Fruit fly (Drosophila melanogaster) whole organism, wandering third instar larva: ENCODE measurements around the gene CG3630.

ENCODE experiments used
- Abd-B ChIP-seq: fragments of >200 bp; optimal IDR thresholded peaks from 2 replicates; lab custom pipeline; 2017; ENCODE audit warnings: missing biosample characterization, missing genetic modification characterization
- CG32264 ChIP-seq: fragments of 200-800 bp; sonication (Bioruptor generic); optimal IDR thresholded peaks from 2 replicates; lab custom pipeline; 2016; ENCODE audit warnings: missing biosample characterization, missing genetic modification characterization
- CG9705 ChIP-seq: fragments of 200-800 bp; sonication (Bioruptor generic); optimal IDR thresholded peaks from 2 replicates; lab custom pipeline; 2018; ENCODE audit warnings: missing biosample characterization, mild to moderate bottlenecking, missing genetic modification characterization
- CrebA ChIP-seq: fragments of 200-800 bp; sonication (Bioruptor generic); optimal IDR thresholded peaks from 2 replicates; lab custom pipeline; 2016; ENCODE audit warnings: missing biosample characterization, mild to moderate bottlenecking, missing genetic modification characterization, borderline replicate concordance
- Dfd ChIP-seq: fragments of >200 bp; optimal IDR thresholded peaks from 2 replicates; lab custom pipeline; 2017; ENCODE audit warnings: missing biosample characterization, missing genetic modification characterization
- Dif ChIP-seq: fragments of 200-275, 200-300 bp; sonication (Bioruptor generic); optimal IDR thresholded peaks from 2 replicates; lab custom pipeline; 2018; ENCODE audit warnings: missing biosample characterization, missing genetic modification characterization; ENCODE audit not compliant: partially characterized antibody
- GATAd ChIP-seq: sonication (Bioruptor generic); optimal IDR thresholded peaks from 2 replicates; lab custom pipeline; 2016; ENCODE audit warnings: missing biosample characterization, missing genetic modification characterization
- HLH106 ChIP-seq: fragments of 200-800 bp; optimal IDR thresholded peaks from 3 replicates; lab custom pipeline; 2019; ENCODE audit warnings: missing biosample characterization, mild to moderate bottlenecking, missing genetic modification characterization, moderate library complexity
- Hnf4 ChIP-seq: fragments of 200-800 bp; sonication (Bioruptor generic); optimal IDR thresholded peaks from 2 replicates; lab custom pipeline; 2016; ENCODE audit warnings: missing biosample characterization, mild to moderate bottlenecking, missing genetic modification characterization
- Hr78 ChIP-seq: fragments of >200 bp; optimal IDR thresholded peaks from 2 replicates; lab custom pipeline; 2017; ENCODE audit warnings: missing biosample characterization, missing genetic modification characterization
- Hr83 ChIP-seq: fragments of 200-300 bp; sonication (Bioruptor generic); optimal IDR thresholded peaks from 2 replicates; lab custom pipeline; 2016; ENCODE audit warnings: missing biosample characterization, mild to moderate bottlenecking, missing genetic modification characterization, moderate library complexity; ENCODE audit not compliant: poor library complexity, severe bottlenecking
- Jra ChIP-seq: sonication (Bioruptor generic); optimal IDR thresholded peaks from 2 replicates; lab custom pipeline; 2016; ENCODE audit warnings: missing biosample characterization, missing genetic modification characterization
- Mio ChIP-seq: sonication (Bioruptor generic); optimal IDR thresholded peaks from 2 replicates; lab custom pipeline; 2016; ENCODE audit warnings: missing biosample characterization, missing genetic modification characterization
- Myc ChIP-seq: fragments of >200 bp; optimal IDR thresholded peaks from 2 replicates; lab custom pipeline; 2017
- N ChIP-seq: fragments of >200 bp; optimal IDR thresholded peaks from 2 replicates; lab custom pipeline; 2018; ENCODE audit warnings: missing biosample characterization, missing external identifiers, missing genetic modification characterization
- OdsH ChIP-seq: fragments of 200-800 bp; sonication (Bioruptor generic); optimal IDR thresholded peaks from 2 replicates; lab custom pipeline; 2016; ENCODE audit warnings: missing biosample characterization, mild to moderate bottlenecking, missing genetic modification characterization
- Rel ChIP-seq, 2 experiments: fragments of 200-800 bp; sonication (Bioruptor generic) in 1 of 2; optimal IDR thresholded peaks; 2 replicates in 1 of 2; 3 replicates in 1 of 2; lab custom pipeline; 2016 to 2019; ENCODE audit warnings: mild to moderate bottlenecking in 2 of 2, missing biosample characterization in 2 of 2, missing genetic modification characterization in 2 of 2, moderate library complexity in 1 of 2
- Sp1 ChIP-seq: fragments of 200-800 bp; sonication (Bioruptor generic); optimal IDR thresholded peaks from 3 replicates; lab custom pipeline; 2019; ENCODE audit warnings: missing biosample characterization, mild to moderate bottlenecking, missing genetic modification characterization, moderate library complexity
- Vsx2 ChIP-seq: fragments of 200-300, 225-300 bp; sonication (Bioruptor generic); optimal IDR thresholded peaks from 2 replicates; lab custom pipeline; 2018; ENCODE audit warnings: missing biosample characterization, missing genetic modification characterization; ENCODE audit not compliant: partially characterized antibody
- br ChIP-seq: fragments of 200-800 bp; sonication (Bioruptor generic); optimal IDR thresholded peaks from 2 replicates; lab custom pipeline; 2016; ENCODE audit warnings: missing biosample characterization, missing genetic modification characterization
- brk ChIP-seq: fragments of 200-800 bp; sonication (Bioruptor generic); optimal IDR thresholded peaks from 2 replicates; lab custom pipeline; 2016; ENCODE audit warnings: missing biosample characterization, mild to moderate bottlenecking, missing genetic modification characterization
- dl ChIP-seq, 2 experiments: fragments of 175-275, 200-275 bp in 1 of 2; fragments of 200-275 bp in 1 of 2; sonication (Bioruptor generic); optimal IDR thresholded peaks; lab custom pipeline; 2018; ENCODE audit warnings: mild to moderate bottlenecking in 2 of 2, missing biosample characterization in 2 of 2, missing genetic modification characterization in 2 of 2, moderate library complexity in 2 of 2; ENCODE audit not compliant: partially characterized antibody in 2 of 2, insufficient read depth in 1 of 2
- dmrt93B ChIP-seq: fragments of 200-800 bp; sonication (Bioruptor generic); optimal IDR thresholded peaks from 2 replicates; lab custom pipeline; 2018; ENCODE audit warnings: missing biosample characterization, mild to moderate bottlenecking, missing genetic modification characterization
- dsf ChIP-seq: sonication (Bioruptor generic); optimal IDR thresholded peaks from 2 replicates; lab custom pipeline; 2016; ENCODE audit warnings: missing biosample characterization, missing genetic modification characterization, borderline replicate concordance
- ey ChIP-seq: fragments of 200-800 bp; sonication (Bioruptor generic); optimal IDR thresholded peaks from 2 replicates; lab custom pipeline; 2016; ENCODE audit warnings: missing biosample characterization, missing genetic modification characterization
- foxo ChIP-seq, 2 experiments: fragments of 200-800 bp; sonication (Bioruptor generic); optimal IDR thresholded peaks; 2 replicates in 1 of 2; 3 replicates in 1 of 2; lab custom pipeline; 2016 to 2017; ENCODE audit warnings: missing biosample characterization in 2 of 2, missing genetic modification characterization in 2 of 2
- fru ChIP-seq: fragments of 200-800 bp; sonication (Bioruptor generic); optimal IDR thresholded peaks from 3 replicates; lab custom pipeline; 2016; ENCODE audit warnings: missing biosample characterization, mild to moderate bottlenecking, missing genetic modification characterization
- h ChIP-seq: fragments of 200-800 bp; sonication (Bioruptor generic); optimal IDR thresholded peaks from 3 replicates; lab custom pipeline; 2016; ENCODE audit warnings: missing biosample characterization, mild to moderate bottlenecking, missing genetic modification characterization
- jim ChIP-seq: fragments of 175-275, 200-325 bp; sonication (Bioruptor generic); optimal IDR thresholded peaks from 2 replicates; lab custom pipeline; 2016; ENCODE audit warnings: missing biosample characterization, mild to moderate bottlenecking, missing genetic modification characterization
- lola ChIP-seq: fragments of >200 bp; optimal IDR thresholded peaks from 2 replicates; lab custom pipeline; 2017; ENCODE audit warnings: missing biosample characterization, missing genetic modification characterization
- pan ChIP-seq: fragments of >200 bp; optimal IDR thresholded peaks from 2 replicates; lab custom pipeline; 2017
- psq ChIP-seq: fragments of 200-800 bp; sonication (Bioruptor generic); optimal IDR thresholded peaks from 3 replicates; lab custom pipeline; 2017; ENCODE audit warnings: missing biosample characterization, mild to moderate bottlenecking, missing genetic modification characterization, moderate library complexity
- rgr ChIP-seq: fragments of 200-800 bp; sonication (Bioruptor generic); optimal IDR thresholded peaks from 3 replicates; lab custom pipeline; 2016; ENCODE audit warnings: missing biosample characterization, mild to moderate bottlenecking, missing genetic modification characterization
- sage ChIP-seq: fragments of 200-800 bp; sonication (Bioruptor generic); optimal IDR thresholded peaks from 2 replicates; lab custom pipeline; 2016; ENCODE audit warnings: missing biosample characterization, mild to moderate bottlenecking, missing genetic modification characterization
- sv ChIP-seq: fragments of 200-800 bp; sonication (Bioruptor generic); optimal IDR thresholded peaks from 3 replicates; lab custom pipeline; 2016; ENCODE audit warnings: missing biosample characterization, missing genetic modification characterization
- tai ChIP-seq: sonication (Bioruptor generic); optimal IDR thresholded peaks from 2 replicates; lab custom pipeline; 2016; ENCODE audit warnings: missing biosample characterization, missing genetic modification characterization
- usp ChIP-seq: fragments of >200 bp; optimal IDR thresholded peaks from 2 replicates; lab custom pipeline; 2017; ENCODE audit warnings: missing biosample characterization, missing genetic modification characterization
- woc ChIP-seq: sonication (Bioruptor generic); optimal IDR thresholded peaks from 2 replicates; lab custom pipeline; 2016; ENCODE audit warnings: missing biosample characterization, mild to moderate bottlenecking, missing genetic modification characterization

The CG3630 gene

DNA sequence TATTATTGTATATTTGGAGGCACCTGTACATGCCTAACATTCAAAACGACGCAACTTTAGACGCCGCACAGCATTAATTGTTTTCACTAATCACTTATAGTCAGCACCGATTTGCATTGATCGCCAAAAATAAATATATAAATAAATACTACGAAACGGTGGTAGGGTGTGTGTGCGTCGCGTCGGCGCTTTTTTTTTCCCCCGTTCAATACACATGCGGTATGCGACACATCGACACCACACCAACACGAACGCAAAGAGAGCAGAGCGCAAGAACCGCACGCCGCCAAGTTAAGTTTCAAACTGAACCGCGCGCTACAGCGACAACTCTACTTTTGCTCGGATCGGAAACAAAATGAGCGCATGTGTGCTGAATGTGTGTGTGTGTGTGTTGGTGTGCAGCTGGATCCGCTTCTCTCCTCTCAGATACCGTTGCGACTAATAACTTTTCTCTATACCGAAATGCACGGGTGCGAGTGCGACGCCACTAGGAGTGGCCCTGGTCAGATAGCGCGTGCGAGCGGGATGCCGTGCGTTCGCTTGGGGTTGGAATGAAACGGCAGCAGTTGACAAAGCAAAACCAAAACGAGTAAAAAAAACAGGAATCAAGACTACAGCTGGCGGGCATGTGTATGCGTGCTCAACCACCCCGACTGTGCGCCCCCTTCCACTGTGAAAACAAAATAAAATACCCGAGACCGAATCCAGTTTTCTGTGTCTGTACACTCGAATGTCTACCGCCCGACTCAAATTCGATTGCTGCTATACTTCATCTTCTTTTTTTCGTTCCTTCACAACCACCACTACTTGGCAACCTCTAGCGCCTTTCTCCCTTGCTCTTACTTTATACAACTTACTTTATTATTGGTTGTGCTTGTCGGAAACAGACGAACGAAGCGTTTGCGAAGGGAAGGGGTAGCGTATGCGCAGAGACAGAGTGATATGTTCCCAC is 38.7 kb upstream of the CG3630 start, which contains the start of gene ph-d:
ph-d (minus strand) TSS at position 274 of the 952 bp plus-strand sequence.
- TF ChIP-seq fru (GFP tag; lab: Kevin White, UChicago): peak; percentile 34
- TF ChIP-seq dl (GFP tag; optimal IDR thresholded peaks at IDR 0.05; lab: Kevin White, UChicago; ENCODE audit: insufficient read depth in 1 of 2, partially characterized antibody in 2 of 2): peak in 1 of 2 experiments; percentile 56
- no peak for TF ChIP-seq Dfd (GFP tag; lab: Kevin White, UChicago)
- peak; percentile 30 for TF ChIP-seq N (GFP tag; lab: Kevin White, UChicago)
- TF ChIP-seq ey: peak; percentile 36
- TF ChIP-seq woc (GFP tag; lab: Kevin White, UChicago): peak; percentile 70
- TF ChIP-seq Hnf4 (GFP tag; lab: Kevin White, UChicago): peak; percentile 75
- peak; percentile 80 for TF ChIP-seq Sp1
- TF ChIP-seq brk (GFP tag; lab: Kevin White, UChicago): peak; percentile 65
- peak; percentile 90 for TF ChIP-seq Dif
- peak; percentile 68 for TF ChIP-seq Vsx2 (GFP tag; lab: Kevin White, UChicago)
- no peak for TF ChIP-seq Abd-B
- TF ChIP-seq h (GFP tag; lab: Kevin White, UChicago): peak; percentile 19
- peak; percentile 76 for TF ChIP-seq tai (GFP tag; lab: Kevin White, UChicago)
- no peak for TF ChIP-seq pan (lab: Kevin White, UChicago)
- TF ChIP-seq OdsH: peak; percentile 33
- TF ChIP-seq Hr78: no peak
- TF ChIP-seq CrebA: no peak
- no peak for TF ChIP-seq Myc (lab: Kevin White, UChicago)
- TF ChIP-seq Mio (GFP tag; lab: Kevin White, UChicago): no peak
- peak; percentile 44 for TF ChIP-seq rgr (GFP tag; lab: Kevin White, UChicago)
- TF ChIP-seq sv (GFP tag; lab: Kevin White, UChicago): peak; percentile 34
- peak; percentile 69 for TF ChIP-seq Hr83 (GFP tag; lab: Kevin White, UChicago)
- TF ChIP-seq Rel (GFP tag; optimal IDR thresholded peaks at IDR 0.05; lab: Kevin White, UChicago): no peak
- peak; percentile 88 for TF ChIP-seq Rel (tag; optimal IDR thresholded peaks at IDR 0.05; lab: Kevin White, UChicago)
- peak; percentile 100 for TF ChIP-seq jim (GFP tag; lab: Kevin White, UChicago)
- peak; percentile 26 for TF ChIP-seq dmrt93B (GFP tag; lab: Kevin White, UChicago)
- TF ChIP-seq dsf (GFP tag; lab: Kevin White, UChicago): peak; percentile 16
- TF ChIP-seq foxo (GFP tag; optimal IDR thresholded peaks at IDR 0.05; lab: Kevin White, UChicago): peak; percentile 19 to 64
- TF ChIP-seq sage: peak; percentile 11
- TF ChIP-seq CG32264 (GFP tag; lab: Kevin White, UChicago): no peak
- no peak for TF ChIP-seq lola
- TF ChIP-seq CG9705 (GFP tag; lab: Kevin White, UChicago): peak; percentile 24
- TF ChIP-seq HLH106 (tag; lab: Kevin White, UChicago): peak; percentile 23
- no peak for TF ChIP-seq psq (GFP tag; lab: Kevin White, UChicago)
- peak; percentile 65 for TF ChIP-seq br (GFP tag; lab: Kevin White, UChicago)
- TF ChIP-seq GATAd (GFP tag; lab: Kevin White, UChicago): no peak
- TF ChIP-seq Jra: peak; percentile 77
- no peak for TF ChIP-seq usp
